Worm (Caenorhabditis elegans): ENCODE results near the gene egl-44.

DNA sequence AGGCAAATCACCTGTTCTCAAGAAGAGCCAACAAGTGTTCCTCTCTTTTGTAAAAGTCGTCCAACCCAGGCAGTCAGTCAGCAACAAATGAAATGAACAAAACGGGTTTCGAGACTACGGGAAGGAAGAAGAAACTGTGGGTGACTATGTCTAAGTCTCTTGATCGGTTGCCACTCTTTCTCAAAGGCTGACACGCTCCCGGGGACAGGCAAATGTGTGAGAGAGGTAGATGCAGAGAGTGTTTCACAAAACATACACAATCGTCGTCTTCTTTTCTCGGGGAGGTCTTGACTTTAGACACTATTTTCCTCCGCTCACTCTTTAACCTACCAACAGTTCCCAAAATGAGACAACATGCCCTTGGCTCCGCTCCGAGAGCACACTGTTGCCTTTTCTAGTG, 2.5 kb downstream of the egl-44 start:
- no peak for TF ChIP-seq ztf-29 (GFP tag; IDR thresholded peaks at IDR 0.05)
- TF ChIP-seq cog-1 (tag; optimal IDR thresholded peaks at IDR 0.05): no peak
- TF ChIP-seq ztf-23 (GFP tag; IDR thresholded peaks at IDR 0.05): no peak
- TF ChIP-seq klf-2 (GFP tag; conservative IDR thresholded peaks at IDR 0.05): no peak

All from whole organism, midembryonic.